Worm (Caenorhabditis elegans): ENCODE results near the gene C50E3.13.

DNA sequence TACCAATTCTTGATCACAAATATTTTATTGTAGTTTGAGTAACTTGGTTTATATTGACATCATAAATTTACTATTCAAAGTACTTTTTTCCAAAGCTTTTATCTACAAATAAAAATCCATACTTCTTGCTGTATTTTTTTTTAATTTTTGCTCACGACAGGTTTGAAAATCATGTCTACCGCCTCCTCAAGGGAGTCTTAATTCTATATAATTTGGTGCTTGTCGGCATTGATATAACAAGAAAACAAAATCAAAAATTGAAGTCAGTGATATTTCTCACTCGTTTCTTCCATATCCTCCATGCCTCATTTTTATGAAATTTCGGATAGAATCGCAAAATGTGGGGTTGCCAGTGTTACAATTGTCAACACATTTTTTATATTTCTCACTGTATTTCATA, 21.4 kb upstream of the C50E3.13 start, which contains the start of gene str-47:
- TF ChIP-seq tbx-2 (tag; optimal IDR thresholded peaks at IDR 0.05) (no peak), ceh-14 (tag; optimal IDR thresholded peaks at IDR 0.05) (no peak)

All from whole organism, late embryonic.